Worm (Caenorhabditis elegans) whole organism, L3 larva: ENCODE results near the gene dct-14.

ENCODE experiments used
- ZK546.5 ChIP-seq: sonication (generic microtip); optimal IDR thresholded peaks from 2 replicates; lab custom pipeline; 2017; ENCODE audit warnings: missing biosample characterization, missing genetic modification characterization
- elt-2 ChIP-seq: sonication (generic microtip); optimal IDR thresholded peaks from 2 replicates; lab custom pipeline; 2016; ENCODE audit warnings: missing genetic modification reagents, mild to moderate bottlenecking, missing genetic modification characterization, missing compliant biosample characterization
- lin-15B ChIP-seq: fragments of 150-350 bp; optimal IDR thresholded peaks from 2 replicates; lab custom pipeline; 2014; ENCODE audit warnings: missing biosample characterization, missing genetic modification characterization
- nhr-11 ChIP-seq: fragments of 150-350 bp; optimal IDR thresholded peaks from 2 replicates; lab custom pipeline; 2014; ENCODE audit warnings: missing biosample characterization, missing genetic modification characterization
- nhr-23 ChIP-seq: fragments of 150-350 bp; optimal IDR thresholded peaks from 2 replicates; lab custom pipeline; 2014; ENCODE audit warnings: missing biosample characterization, missing genetic modification reagents, missing genetic modification characterization
- nhr-77 ChIP-seq: fragments of 150-350 bp; optimal IDR thresholded peaks from 2 replicates; lab custom pipeline; 2014; ENCODE audit warnings: missing biosample characterization, missing genetic modification characterization
- pqm-1 ChIP-seq: fragments of 150-350 bp; optimal IDR thresholded peaks from 2 replicates; lab custom pipeline; 2017; ENCODE audit warnings: missing biosample characterization, missing genetic modification characterization, inconsistent platforms
- snpc-4 ChIP-seq: fragments of 150-350 bp; optimal IDR thresholded peaks from 2 replicates; lab custom pipeline; 2014; ENCODE audit warnings: missing biosample characterization, missing genetic modification characterization
- zag-1 ChIP-seq: fragments of 150-350 bp; optimal IDR thresholded peaks from 2 replicates; lab custom pipeline; 2014; ENCODE audit warnings: missing biosample characterization, missing genetic modification characterization
- ztf-11 ChIP-seq: fragments of 150-350 bp; optimal IDR thresholded peaks from 2 replicates; lab custom pipeline; 2014; ENCODE audit warnings: missing biosample characterization, missing genetic modification characterization

- TF ChIP-seq snpc-4 (tag; lab: Kevin White, UChicago): no peak
- no peak for TF ChIP-seq nhr-11 (tag; lab: Kevin White, UChicago)
- TF ChIP-seq ztf-11 (tag; lab: Kevin White, UChicago): no peak
- TF ChIP-seq pqm-1 (tag; lab: Kevin White, UChicago): no peak
- TF ChIP-seq lin-15B (tag; lab: Kevin White, UChicago): no peak
- TF ChIP-seq nhr-77 (tag; lab: Kevin White, UChicago): no peak
- TF ChIP-seq nhr-23: no peak
- no peak for TF ChIP-seq zag-1 (tag; lab: Kevin White, UChicago)
- TF ChIP-seq elt-2 (tag; lab: Kevin White, UChicago): peak; percentile 58
- no peak for TF ChIP-seq ZK546.5 (tag; lab: Kevin White, UChicago)
These were observed 14.2 kb upstream of the dct-14 start for ce11 chrV:20514483-20514882.
